Worm (Caenorhabditis elegans) whole organism, midembryonic: ENCODE measurements around the gene srx-19.

Experiments
- cog-1 ChIP-seq: sonication (generic microtip); optimal IDR thresholded peaks from 2 replicates; lab custom pipeline; 2016; ENCODE audit warnings: missing genetic modification characterization, missing compliant biosample characterization
- flt-1 ChIP-seq: fragments of 200-800 bp; sonication (Bioruptor generic); IDR thresholded peaks from 2 replicates; pipeline ENCODE4 v1.3.6; 2022; ENCODE audit warnings: missing genetic modification characterization, missing compliant biosample characterization

- TF ChIP-seq flt-1 (GFP tag; lab: Robert Waterston, UW) (no peak), cog-1 (tag; lab: Kevin White, UChicago) (no peak)
Observed at ce11 chrIV:6912851-6913588, 40.0 kb downstream of the srx-19 start, which contains the start of gene T22D1.3.
